Fruit fly (Drosophila melanogaster) whole organism, embryonic: ENCODE data around the gene Sfp26Ad.

ENCODE experiments used
- Abd-B ChIP-seq: fragments of 200-800 bp; sonication (Bioruptor generic); optimal IDR thresholded peaks from 2 replicates; lab custom pipeline; 2018; ENCODE audit warnings: missing biosample characterization, mild to moderate bottlenecking, missing genetic modification characterization, moderate library complexity
- Adf1 ChIP-seq: fragments of 200-800 bp; sonication (Bioruptor generic); IDR thresholded peaks from 2 replicates; pipeline ENCODE4 v1.3.6; 2022; ENCODE audit warnings: missing biosample characterization, missing genetic modification characterization
- CG12155 ChIP-seq: fragments of 200-800 bp; sonication (Bioruptor generic); optimal IDR thresholded peaks from 3 replicates; lab custom pipeline; 2016; ENCODE audit warnings: missing biosample characterization, missing genetic modification characterization
- CG12744 ChIP-seq: fragments of 200-800 bp; sonication (Bioruptor generic); optimal IDR thresholded peaks from 2 replicates; lab custom pipeline; 2016; ENCODE audit warnings: missing biosample characterization, missing genetic modification characterization
- CG14860 ChIP-seq: fragments of 200-800 bp; sonication (Bioruptor generic); IDR thresholded peaks from 3 replicates; pipeline ENCODE4 v1.3.6; 2022; ENCODE audit warnings: missing biosample characterization, missing genetic modification characterization; ENCODE audit not compliant: partially characterized antibody
- CG1647 ChIP-seq: fragments of 200-800 bp; sonication (Bioruptor generic); optimal IDR thresholded peaks from 3 replicates; lab custom pipeline; 2016; ENCODE audit warnings: missing biosample characterization, missing genetic modification characterization
- CG17802 ChIP-seq: fragments of 200-800 bp; sonication (Bioruptor generic); optimal IDR thresholded peaks from 2 replicates; lab custom pipeline; 2018; ENCODE audit warnings: missing biosample characterization, mild to moderate bottlenecking, missing genetic modification characterization, moderate library complexity
- CG17829 ChIP-seq: fragments of 200-800 bp; optimal IDR thresholded peaks from 2 replicates; lab custom pipeline; 2019; ENCODE audit warnings: missing biosample characterization, mild to moderate bottlenecking, missing genetic modification characterization, moderate library complexity
- CG18262 ChIP-seq: fragments of 200-800 bp; optimal IDR thresholded peaks from 3 replicates; lab custom pipeline; 2019; ENCODE audit warnings: missing biosample characterization, mild to moderate bottlenecking, missing genetic modification characterization, moderate library complexity
- CG1832 ChIP-seq: fragments of 200-800 bp; sonication (Bioruptor generic); optimal IDR thresholded peaks from 2 replicates; lab custom pipeline; 2017; ENCODE audit warnings: missing biosample characterization, mild to moderate bottlenecking, missing genetic modification characterization, inconsistent platforms
- CG2202 ChIP-seq: fragments of 200-800 bp; sonication (Bioruptor generic); optimal IDR thresholded peaks from 2 replicates; lab custom pipeline; 2018; ENCODE audit warnings: missing biosample characterization, mild to moderate bottlenecking, missing genetic modification characterization
- CG3065 ChIP-seq: fragments of 200-800 bp; sonication (Bioruptor generic); optimal IDR thresholded peaks from 2 replicates; lab custom pipeline; 2016; ENCODE audit warnings: missing biosample characterization, missing genetic modification characterization
- CG3838 ChIP-seq: fragments of 200-800 bp; sonication (Bioruptor generic); optimal IDR thresholded peaks from 3 replicates; lab custom pipeline; 2016; ENCODE audit warnings: missing biosample characterization, missing genetic modification characterization
- CG3995 ChIP-seq: fragments of 200-800 bp; sonication (Bioruptor generic); optimal IDR thresholded peaks from 3 replicates; lab custom pipeline; 2016; ENCODE audit warnings: missing biosample characterization, missing genetic modification characterization
- CG42726 ChIP-seq: fragments of 200-800 bp; sonication (Bioruptor generic); IDR thresholded peaks from 2 replicates; pipeline ENCODE4 v1.3.6; 2022; ENCODE audit warnings: missing biosample characterization, missing genetic modification characterization; ENCODE audit not compliant: partially characterized antibody
- CG4282 ChIP-seq: fragments of 200-800 bp; sonication (Bioruptor generic); optimal IDR thresholded peaks from 2 replicates; lab custom pipeline; 2016; ENCODE audit warnings: missing biosample characterization, missing genetic modification characterization
- CG4360 ChIP-seq: fragments of 200-800 bp; sonication (Bioruptor generic); IDR thresholded peaks from 2 replicates; pipeline ENCODE4 v1.3.6; 2022; ENCODE audit warnings: missing biosample characterization, missing genetic modification characterization
- CG5180 ChIP-seq: fragments of 200-800 bp; sonication (Bioruptor generic); optimal IDR thresholded peaks from 3 replicates; lab custom pipeline; 2017; ENCODE audit warnings: missing biosample characterization, missing genetic modification characterization, mild to moderate bottlenecking, moderate library complexity, missing genetic modification reagents
- CG7963 ChIP-seq: fragments of 200-800 bp; sonication (Bioruptor generic); IDR thresholded peaks from 3 replicates; pipeline ENCODE4 v1.3.6; 2022; ENCODE audit warnings: missing biosample characterization, missing genetic modification characterization; ENCODE audit not compliant: partially characterized antibody
- CG9817 ChIP-seq: fragments of 200-800 bp; sonication (Bioruptor generic); optimal IDR thresholded peaks from 2 replicates; lab custom pipeline; 2018; ENCODE audit warnings: missing biosample characterization, mild to moderate bottlenecking, missing genetic modification characterization, moderate library complexity
- Deaf1 ChIP-seq: fragments of 200-800 bp; optimal IDR thresholded peaks from 3 replicates; lab custom pipeline; 2019; ENCODE audit warnings: missing biosample characterization, mild to moderate bottlenecking, missing genetic modification characterization, moderate library complexity
- Dek ChIP-seq: fragments of 200-800 bp; sonication (Bioruptor generic); optimal IDR thresholded peaks from 3 replicates; lab custom pipeline; 2019; ENCODE audit warnings: missing biosample characterization, mild to moderate bottlenecking, missing genetic modification characterization, moderate library complexity
- Dfd ChIP-seq, 2 experiments: fragments of >200 bp; optimal IDR thresholded peaks; 2 replicates each; lab custom pipeline; 2017; ENCODE audit warnings: missing biosample characterization in 2 of 2, missing genetic modification characterization in 2 of 2
- Doc3 ChIP-seq: fragments of 200-800 bp; sonication (Bioruptor generic); IDR thresholded peaks from 3 replicates; pipeline ENCODE4 v1.3.6; 2022; ENCODE audit warnings: missing biosample characterization, missing genetic modification characterization; ENCODE audit not compliant: partially characterized antibody
- Eip74EF ChIP-seq, 2 experiments: fragments of 200-800 bp in 1 of 2; fragments of >200 bp in 1 of 2; sonication (Bioruptor generic) in 1 of 2; optimal IDR thresholded peaks; 2 replicates each; lab custom pipeline; 2017 to 2019; ENCODE audit warnings: missing biosample characterization in 2 of 2, missing genetic modification characterization in 2 of 2, mild to moderate bottlenecking in 1 of 2, moderate library complexity in 1 of 2
- Hey ChIP-seq: fragments of 200-800 bp; sonication (Bioruptor generic); optimal IDR thresholded peaks from 3 replicates; lab custom pipeline; 2018; ENCODE audit warnings: missing biosample characterization, mild to moderate bottlenecking, missing genetic modification characterization
- Hr39 ChIP-seq: fragments of >200 bp; optimal IDR thresholded peaks from 2 replicates; lab custom pipeline; 2017
- Jarid2 ChIP-seq: fragments of 200-800 bp; sonication (Bioruptor generic); optimal IDR thresholded peaks from 3 replicates; lab custom pipeline; 2017; ENCODE audit warnings: mild to moderate bottlenecking, missing biosample characterization, missing genetic modification reagents, missing genetic modification characterization
- MESR4 ChIP-seq: fragments of 200-800 bp; sonication (Bioruptor generic); optimal IDR thresholded peaks from 2 replicates; lab custom pipeline; 2018; ENCODE audit warnings: missing biosample characterization, mild to moderate bottlenecking, missing genetic modification characterization, moderate library complexity
- Mad ChIP-seq: fragments of 200-800 bp; sonication (Bioruptor generic); optimal IDR thresholded peaks from 2 replicates; lab custom pipeline; 2016; ENCODE audit warnings: missing biosample characterization, missing genetic modification characterization
- bowl ChIP-seq: fragments of 200-800 bp; sonication (Bioruptor generic); IDR thresholded peaks from 2 replicates; pipeline ENCODE4 v1.3.6; 2022; ENCODE audit warnings: missing biosample characterization, missing genetic modification characterization
- br ChIP-seq: fragments of >200 bp; optimal IDR thresholded peaks from 2 replicates; lab custom pipeline; 2017
- bsh ChIP-seq, 2 experiments: fragments of 200-800 bp; sonication (Bioruptor generic); optimal IDR thresholded peaks; 2 replicates each; lab custom pipeline; 2017 to 2018; ENCODE audit warnings: mild to moderate bottlenecking in 2 of 2, missing biosample characterization in 2 of 2, missing genetic modification characterization in 2 of 2, moderate library complexity in 1 of 2
- chinmo ChIP-seq: fragments of 200-800 bp; sonication (Bioruptor generic); IDR thresholded peaks from 4 replicates; pipeline ENCODE4 v1.3.6; 2022; ENCODE audit warnings: missing biosample characterization, missing genetic modification characterization; ENCODE audit not compliant: partially characterized antibody
- hb ChIP-seq: fragments of 200-800 bp; sonication (Bioruptor generic); IDR thresholded peaks from 3 replicates; pipeline ENCODE4 v1.3.6; 2022; ENCODE audit warnings: missing biosample characterization, missing genetic modification characterization; ENCODE audit not compliant: partially characterized antibody
- hbn ChIP-seq: fragments of 200-800 bp; sonication (Bioruptor generic); IDR thresholded peaks from 2 replicates; pipeline ENCODE4 v1.3.6; 2022; ENCODE audit warnings: missing biosample characterization, missing genetic modification characterization; ENCODE audit not compliant: partially characterized antibody
- lola ChIP-seq, 3 experiments: fragments of >200 bp in 2 of 3; fragments of 200-800 bp in 1 of 3; sonication (Bioruptor generic) in 1 of 3; optimal IDR thresholded peaks; 2 replicates each; lab custom pipeline; 2017 to 2019; ENCODE audit warnings: missing biosample characterization in 3 of 3, missing genetic modification characterization in 3 of 3, mild to moderate bottlenecking in 1 of 3, moderate library complexity in 1 of 3
- luna ChIP-seq: fragments of 200-800 bp; sonication (Bioruptor generic); optimal IDR thresholded peaks from 2 replicates; lab custom pipeline; 2016; ENCODE audit warnings: missing biosample characterization, missing genetic modification characterization
- mirr ChIP-seq: fragments of 200-800 bp; sonication (Bioruptor generic); optimal IDR thresholded peaks from 3 replicates; lab custom pipeline; 2018; ENCODE audit warnings: missing biosample characterization, mild to moderate bottlenecking, missing genetic modification characterization
- mld ChIP-seq: fragments of 200-800 bp; sonication (Bioruptor generic); IDR thresholded peaks from 3 replicates; pipeline ENCODE4 v1.3.6; 2022; ENCODE audit warnings: missing biosample characterization, missing genetic modification characterization; ENCODE audit not compliant: partially characterized antibody
- org-1 ChIP-seq: fragments of 200-800 bp; sonication (Bioruptor generic); optimal IDR thresholded peaks from 2 replicates; lab custom pipeline; 2017; ENCODE audit warnings: missing biosample characterization, missing genetic modification characterization
- sc ChIP-seq, 3 experiments: fragments of >200 bp in 2 of 3; fragments of 200-800 bp in 1 of 3; sonication (Bioruptor generic) in 1 of 3; optimal IDR thresholded peaks; 2 replicates in 2 of 3; 3 replicates in 1 of 3; lab custom pipeline; 2017; ENCODE audit warnings: mild to moderate bottlenecking in 1 of 3, missing biosample characterization in 1 of 3, missing genetic modification characterization in 1 of 3, missing genetic modification reagents in 1 of 3
- seq ChIP-seq: fragments of 200-800 bp; sonication (Bioruptor generic); IDR thresholded peaks from 2 replicates; pipeline ENCODE4 v1.3.6; 2022; ENCODE audit warnings: missing biosample characterization, missing genetic modification characterization
- stc ChIP-seq: fragments of 200-800 bp; sonication (Bioruptor generic); IDR thresholded peaks from 2 replicates; pipeline ENCODE4 v1.3.6; 2022; ENCODE audit warnings: missing biosample characterization, missing genetic modification characterization
- tio ChIP-seq: fragments of 200-800 bp; sonication (Bioruptor generic); optimal IDR thresholded peaks from 2 replicates; lab custom pipeline; 2017; ENCODE audit warnings: missing biosample characterization, missing genetic modification characterization, inconsistent platforms

Gene Sfp26Ad

dm6 chr2L:5923603-5924138, 19.4 kb downstream of the Sfp26Ad start, which contains the start of gene CG9016 (continued):
- peak; percentile 33; the same call in 1 of the 2 replicates for TF ChIP-seq CG42726 (GFP tag; lab: Robert Waterston, UW)
- TF ChIP-seq CG1832 = peak; percentile 66
- TF ChIP-seq Deaf1 (tag; lab: Kevin White, UChicago) = peak; percentile 83
- TF ChIP-seq seq (GFP tag; lab: Robert Waterston, UW) = peak; percentile 87
- TF ChIP-seq Jarid2 (GFP tag; lab: Kevin White, UChicago) = peak; percentile 25
- peak; percentile 46 for TF ChIP-seq CG5180
- TF ChIP-seq chinmo (GFP tag; lab: Robert Waterston, UW) = 0 out of 4 replicates have a peak, but pooled peaks have one; percentile 75
- TF ChIP-seq mirr = no peak
- TF ChIP-seq Adf1 = peak; percentile 80
- no peak for TF ChIP-seq luna (GFP tag; lab: Kevin White, UChicago)

dm6 chr2L:5910189-5910588, 32.9 kb downstream of the Sfp26Ad start, which contains the start of gene CG14000:
TSS of gene CG14000 (minus strand) at chr2L:5910289.
- TF ChIP-seq hb (no peak), CG12155 (GFP tag; lab: Kevin White, UChicago) (no peak), Abd-B (GFP tag; lab: Kevin White, UChicago) (no peak), Hey (tag; lab: Kevin White, UChicago) (no peak), CG4360 (no peak), CG7963 (no peak), hbn (GFP tag; lab: Robert Waterston, UW) (no peak), CG3065 (GFP tag; lab: Kevin White, UChicago) (no peak), MESR4 (GFP tag; lab: Kevin White, UChicago) (no peak), tio (no peak), CG3995 (no peak), br (lab: Kevin White, UChicago) (no peak), CG17829 (tag; lab: Kevin White, UChicago) (no peak), CG9817 (tag; lab: Kevin White, UChicago) (no peak), CG4282 (GFP tag; lab: Kevin White, UChicago) (no peak), Doc3 (no peak), Hr39 (lab: Kevin White, UChicago) (no peak), CG17802 (tag; lab: Kevin White, UChicago) (no peak)

- peak; percentile 77 for TF ChIP-seq Dek (tag; lab: Kevin White, UChicago)
- TF ChIP-seq bsh (GFP tag; optimal IDR thresholded peaks at IDR 0.05; lab: Kevin White, UChicago) = peak in 1 of 2 experiments; percentile 91
- TF ChIP-seq org-1 (GFP tag; lab: Kevin White, UChicago) = peak; percentile 96
- TF ChIP-seq CG1647 (GFP tag; lab: Kevin White, UChicago) = peak; percentile 73
- TF ChIP-seq CG12744 (GFP tag; lab: Kevin White, UChicago) = peak; percentile 75
- no peak for TF ChIP-seq CG14860 (GFP tag; lab: Robert Waterston, UW)
- TF ChIP-seq bowl = peak; percentile 78
- TF ChIP-seq Mad (GFP tag; lab: Kevin White, UChicago) = peak; percentile 72
- TF ChIP-seq Dfd (GFP tag; optimal IDR thresholded peaks at IDR 0.05; lab: Kevin White, UChicago) = no peak
- peak; percentile 89 for TF ChIP-seq stc (GFP tag; lab: Robert Waterston, UW)
- TF ChIP-seq CG3838 = peak; percentile 82
- no peak for TF ChIP-seq CG18262
- TF ChIP-seq mld (GFP tag; lab: Robert Waterston, UW) = no peak
- TF ChIP-seq lola (GFP tag; optimal IDR thresholded peaks at IDR 0.05; lab: Kevin White, UChicago) = peak in 1 of 3 experiments; percentile 74
- TF ChIP-seq sc (optimal IDR thresholded peaks at IDR 0.05; lab: Kevin White, UChicago) = no peak
- TF ChIP-seq sc (GFP tag; optimal IDR thresholded peaks at IDR 0.05; lab: Kevin White, UChicago) = peak; percentile 88
- TF ChIP-seq CG2202 (tag; lab: Kevin White, UChicago) = peak; percentile 95
- no peak for TF ChIP-seq Eip74EF (GFP tag; optimal IDR thresholded peaks at IDR 0.05; lab: Kevin White, UChicago)
These were observed 35.9 kb downstream of the Sfp26Ad start, which contains the start of gene bchs for dm6 chr2L:5906893-5907850. TSS of gene bchs (plus strand) at chr2L:5907169.
